Fruit fly (Drosophila melanogaster) Kc167 (cell line): ENCODE measurements around the gene Msp300.

Experiments used
- Myc ChIP-seq: fragments of >200 bp; optimal IDR thresholded peaks from 2 replicates; lab custom pipeline; 2017; ENCODE audit warnings: missing external identifiers
- Sin3A ChIP-seq: fragments of >200 bp; optimal IDR thresholded peaks from 2 replicates; lab custom pipeline; 2018; ENCODE audit warnings: missing external identifiers
- h ChIP-seq: fragments of >200 bp; optimal IDR thresholded peaks from 3 replicates; lab custom pipeline; 2018; ENCODE audit warnings: missing external identifiers
- insv ChIP-seq: fragments of >200 bp; optimal IDR thresholded peaks from 3 replicates; lab custom pipeline; 2018; ENCODE audit warnings: missing external identifiers
- psq ChIP-seq: fragments of >200 bp; optimal IDR thresholded peaks from 2 replicates; lab custom pipeline; 2017; ENCODE audit warnings: missing external identifiers
- ttk ChIP-seq: sonication (Bioruptor generic); optimal IDR thresholded peaks from 2 replicates; lab custom pipeline; 2017; ENCODE audit warnings: missing external identifiers

Gene Msp300

DNA sequence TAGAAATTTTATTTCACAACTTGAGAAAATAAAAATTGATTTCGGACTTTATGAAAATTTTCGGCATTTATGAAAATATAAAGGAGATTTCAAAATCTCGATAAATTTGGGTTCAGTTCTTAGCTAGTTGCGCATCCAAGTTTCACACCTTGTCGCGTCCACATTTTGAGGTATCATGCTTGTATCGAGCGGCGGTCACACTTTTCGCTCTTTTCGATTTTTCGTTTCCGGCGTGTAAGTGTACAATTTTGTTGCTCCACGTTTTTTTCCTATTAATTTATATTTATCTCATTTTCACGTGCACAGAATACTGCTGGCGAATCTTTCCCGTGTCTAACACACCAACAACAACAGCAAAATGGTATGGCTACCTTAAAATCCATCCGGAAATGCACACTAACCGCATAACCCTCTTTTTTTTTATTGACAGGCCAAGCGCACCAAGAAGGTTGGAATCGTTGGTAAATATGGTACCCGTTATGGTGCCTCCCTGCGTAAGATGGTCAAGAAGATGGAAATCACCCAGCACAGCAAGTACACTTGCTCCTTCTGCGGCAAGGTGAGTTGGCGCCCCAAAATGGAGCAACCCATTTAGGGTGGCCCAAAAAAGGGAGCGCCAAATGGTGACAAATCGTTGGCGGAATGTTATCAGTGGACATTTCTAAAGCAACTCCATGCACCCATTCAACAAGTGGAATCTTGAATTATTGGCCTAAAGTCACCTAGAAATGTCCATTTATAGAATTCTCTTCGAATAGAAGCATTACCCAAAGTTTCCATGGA lies 29.7 kb upstream of the Msp300 start, which contains the start of gene RpL37A:
RpL37A (plus strand) TSS at position 161 of the 783 bp plus-strand sequence.
- TF ChIP-seq ttk (no peak), Myc (lab: Kevin White, UChicago) (no peak), psq (lab: Kevin White, UChicago) (no peak), Sin3A (lab: Kevin White, UChicago) (no peak), h (lab: Kevin White, UChicago) (no peak), insv (lab: Kevin White, UChicago) (no peak)

DNA sequence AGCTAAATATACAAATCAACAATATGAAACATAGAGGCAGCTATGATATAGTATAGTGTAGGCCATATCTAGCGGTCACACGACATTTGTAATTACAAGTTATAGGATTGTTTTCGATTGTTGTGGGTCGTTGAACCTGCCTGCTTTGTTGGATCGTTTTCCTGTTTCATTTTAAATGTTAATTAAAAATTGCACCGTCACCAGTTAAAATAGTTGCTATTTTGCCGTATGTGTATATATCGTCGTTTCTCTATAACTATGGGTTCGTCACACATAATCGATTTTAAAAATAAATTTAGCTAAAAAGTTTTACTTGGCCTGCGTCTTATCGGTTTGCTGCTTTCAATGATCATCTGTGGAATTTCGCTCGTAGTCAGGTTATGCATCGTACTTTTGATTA lies 28.3 kb upstream of the Msp300 start:
- TF ChIP-seq h (lab: Kevin White, UChicago) (no peak), Sin3A (lab: Kevin White, UChicago) (no peak), psq (lab: Kevin White, UChicago) (no peak), ttk (no peak), Myc (lab: Kevin White, UChicago) (no peak), insv (lab: Kevin White, UChicago) (no peak)

DNA sequence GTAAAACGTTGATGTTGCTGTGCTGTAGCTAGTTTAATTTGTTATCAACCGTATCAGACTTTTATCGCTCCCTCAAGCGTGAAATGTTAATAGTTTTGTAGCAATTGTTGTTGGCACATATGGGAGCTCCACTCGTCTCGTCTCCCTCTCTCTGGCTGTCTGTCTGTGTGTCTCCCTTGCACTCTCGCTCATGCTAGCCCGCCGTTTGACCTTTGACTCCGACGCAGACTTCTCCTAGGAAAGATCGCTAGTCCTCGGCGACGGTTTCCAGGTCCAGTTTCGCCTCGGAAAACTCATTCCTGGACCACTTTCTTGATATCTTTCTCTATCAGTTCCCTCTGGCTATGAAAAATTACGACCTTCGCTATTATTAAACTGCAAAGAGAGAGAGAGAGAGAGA lies 21.5 kb upstream of the Msp300 start:
- TF ChIP-seq Myc (lab: Kevin White, UChicago) (no peak), h (lab: Kevin White, UChicago) (no peak), psq (lab: Kevin White, UChicago) (no peak), insv (lab: Kevin White, UChicago) (no peak), ttk (no peak), Sin3A (lab: Kevin White, UChicago) (no peak)

DNA sequence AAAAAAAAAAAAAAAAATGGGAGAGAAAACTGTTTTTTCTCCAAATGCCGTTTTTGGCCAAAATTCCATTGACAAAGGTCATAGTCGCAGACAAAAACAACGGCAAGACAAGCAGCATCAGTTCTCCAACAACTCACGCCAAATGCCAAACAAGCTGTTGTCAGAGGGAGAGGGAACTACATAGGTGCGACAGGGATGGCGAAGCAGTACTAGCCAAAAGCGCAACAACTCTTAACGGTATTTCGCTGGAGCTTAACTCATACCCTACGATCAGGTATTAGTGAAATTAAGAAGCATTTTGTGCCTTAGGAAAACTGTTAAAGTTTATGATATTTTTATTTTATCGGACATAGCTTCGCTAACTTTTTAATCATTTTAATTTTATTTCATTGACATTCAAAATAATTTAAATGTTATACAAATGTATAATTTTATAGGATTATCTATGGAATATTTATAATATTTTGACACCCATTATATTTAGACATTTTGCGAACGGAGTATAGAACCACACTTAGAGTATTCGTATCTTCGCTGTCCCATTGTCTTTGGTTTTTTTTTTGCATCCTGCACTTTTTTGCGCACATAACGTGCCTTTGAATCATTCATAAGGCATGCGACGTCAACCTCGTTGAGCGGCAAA lies 20.3 kb upstream of the Msp300 start:
- TF ChIP-seq insv (lab: Kevin White, UChicago) (no peak), Sin3A (lab: Kevin White, UChicago) (no peak), Myc (lab: Kevin White, UChicago) (no peak), psq (lab: Kevin White, UChicago) (no peak), h (lab: Kevin White, UChicago) (no peak), ttk (no peak)

DNA sequence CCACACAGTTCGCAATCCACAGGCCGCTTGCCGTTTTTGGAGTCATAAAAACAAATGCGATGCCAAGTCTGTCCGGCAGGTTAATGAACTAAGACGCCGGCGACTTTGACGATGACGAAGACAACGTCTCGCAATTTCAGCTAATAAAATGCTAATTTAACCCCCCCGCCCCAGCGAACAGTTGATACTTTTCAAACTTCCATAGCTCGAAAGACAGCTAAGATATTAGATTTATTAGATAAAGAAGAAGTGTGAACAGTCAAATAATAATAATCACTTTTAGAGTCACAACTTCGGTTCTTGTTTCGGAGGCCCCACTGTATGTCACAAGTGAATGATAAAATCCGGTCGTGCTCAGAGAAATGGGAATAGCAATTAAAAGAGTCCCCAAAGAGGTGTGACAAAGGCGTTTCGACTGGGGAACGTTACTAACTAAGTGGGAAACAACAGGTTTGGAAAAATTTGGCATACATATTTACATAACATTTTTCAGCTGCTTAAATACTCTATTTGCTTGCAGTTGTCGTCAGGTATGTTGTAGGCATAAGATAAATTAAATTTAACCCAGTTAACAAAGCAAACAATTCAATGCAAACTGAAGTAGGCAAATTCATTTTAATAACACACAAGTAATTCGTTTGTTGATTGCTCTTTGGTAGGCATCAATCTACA lies 16.0 kb upstream of the Msp300 start:
- TF ChIP-seq ttk (no peak), h (lab: Kevin White, UChicago) (no peak), psq (lab: Kevin White, UChicago) (no peak), Myc (lab: Kevin White, UChicago) (no peak), Sin3A (lab: Kevin White, UChicago) (no peak), insv (lab: Kevin White, UChicago) (no peak)

DNA sequence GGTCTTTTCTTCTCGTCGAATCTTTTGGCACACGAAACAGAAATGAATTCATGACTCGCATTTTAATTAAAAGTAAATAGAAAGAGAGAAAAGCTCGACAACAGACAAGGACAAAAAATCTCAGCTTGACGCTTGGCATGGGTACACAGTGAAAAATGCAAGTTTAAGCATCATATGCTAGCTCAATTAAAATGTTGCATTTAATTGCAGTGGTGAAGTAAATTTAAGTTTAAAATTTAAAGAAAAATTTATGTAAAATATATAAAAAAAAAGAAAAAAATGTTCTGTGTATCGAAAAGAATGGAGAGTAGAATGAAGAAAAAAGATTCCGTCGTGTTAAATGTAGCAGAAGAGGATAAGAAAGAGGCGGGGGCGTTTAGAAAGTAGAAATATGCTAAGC lies 15.1 kb upstream of the Msp300 start:
- no peak for TF ChIP-seq insv (lab: Kevin White, UChicago)
- no peak for TF ChIP-seq psq (lab: Kevin White, UChicago)
- no peak for TF ChIP-seq h (lab: Kevin White, UChicago)

DNA sequence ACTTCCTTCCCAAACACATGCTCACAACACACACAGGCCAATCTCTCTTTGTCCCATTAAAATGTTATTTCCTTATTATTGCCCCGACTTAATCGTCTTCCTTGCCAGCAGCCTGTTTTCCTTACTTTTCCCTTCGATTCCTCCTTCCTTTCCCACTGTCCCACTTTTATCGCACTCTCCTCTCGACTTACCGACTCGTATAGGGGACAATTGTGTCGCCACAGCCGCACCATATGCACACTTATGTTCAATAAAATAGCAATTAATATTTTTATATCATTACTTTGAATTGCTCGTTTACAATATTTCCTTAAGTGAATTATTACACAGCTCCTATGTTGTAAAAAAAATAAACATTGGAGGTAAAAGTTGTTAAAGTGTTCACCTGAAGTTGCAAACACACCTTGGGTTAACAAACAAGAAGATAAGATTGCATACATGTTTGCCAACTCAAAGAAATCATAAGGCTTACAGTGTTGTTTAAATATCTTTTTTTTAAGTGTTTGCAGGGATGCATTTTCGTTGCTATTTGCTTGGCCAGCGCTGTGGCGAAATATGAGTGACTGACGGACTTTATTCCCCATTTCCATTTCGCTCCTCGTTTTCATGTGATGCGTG lies 13.7 kb upstream of the Msp300 start:
- TF ChIP-seq insv (lab: Kevin White, UChicago) (no peak), ttk (no peak), h (lab: Kevin White, UChicago) (no peak), psq (lab: Kevin White, UChicago) (no peak), Myc (lab: Kevin White, UChicago) (no peak), Sin3A (lab: Kevin White, UChicago) (no peak)

DNA sequence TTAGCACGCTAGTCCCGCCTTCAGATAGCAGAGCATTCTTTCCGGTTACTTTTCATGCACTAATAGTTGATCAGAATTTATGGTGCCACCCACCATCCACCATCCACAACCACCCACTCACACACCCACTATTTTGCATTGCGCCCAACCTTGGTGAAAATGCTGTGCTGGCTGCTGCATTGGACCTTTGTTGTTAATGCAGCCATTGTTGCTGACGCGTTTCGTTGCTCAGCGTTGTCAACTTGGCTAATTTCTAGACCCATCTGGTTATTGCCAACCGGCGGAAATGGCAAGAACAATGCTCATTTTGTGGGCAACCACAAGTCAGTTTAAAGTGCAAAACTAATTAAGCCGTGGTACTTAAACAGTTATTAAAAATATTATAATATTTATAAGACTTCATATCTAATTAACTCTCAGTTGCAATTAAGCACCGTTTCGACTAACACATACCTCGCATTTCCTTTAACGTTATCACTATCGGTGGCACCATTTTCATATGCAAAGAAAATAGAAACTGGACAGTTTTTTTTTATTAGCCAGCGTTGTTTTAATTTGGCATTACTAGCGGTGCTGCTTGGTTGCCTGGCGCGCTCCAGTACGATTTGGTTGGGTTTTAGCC lies 11.9 kb upstream of the Msp300 start:
- TF ChIP-seq Myc (lab: Kevin White, UChicago) (no peak), h (lab: Kevin White, UChicago) (no peak)

DNA sequence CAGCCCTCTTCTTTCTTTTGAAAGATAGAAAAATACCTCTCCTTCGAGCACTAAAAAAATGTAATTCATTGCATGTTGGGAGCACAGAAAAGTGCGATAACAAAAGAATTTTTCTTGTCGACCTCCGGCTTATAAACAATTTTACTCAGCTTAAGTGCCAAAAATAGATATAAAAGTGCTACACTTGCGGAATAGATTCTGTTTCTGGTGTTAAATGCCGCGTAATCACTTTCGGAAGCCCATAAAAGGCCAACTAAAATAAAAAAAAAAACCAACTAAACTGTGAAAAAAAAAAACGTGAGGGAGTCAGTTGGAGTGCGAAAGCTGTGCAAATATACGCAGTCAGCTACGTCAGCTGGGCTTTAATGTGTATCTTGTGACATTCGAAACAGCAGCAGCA lies 11.0 kb upstream of the Msp300 start:
- TF ChIP-seq h (lab: Kevin White, UChicago) (no peak), psq (lab: Kevin White, UChicago) (no peak), Sin3A (lab: Kevin White, UChicago) (no peak), Myc (lab: Kevin White, UChicago) (no peak), insv (lab: Kevin White, UChicago) (no peak), ttk (no peak)

DNA sequence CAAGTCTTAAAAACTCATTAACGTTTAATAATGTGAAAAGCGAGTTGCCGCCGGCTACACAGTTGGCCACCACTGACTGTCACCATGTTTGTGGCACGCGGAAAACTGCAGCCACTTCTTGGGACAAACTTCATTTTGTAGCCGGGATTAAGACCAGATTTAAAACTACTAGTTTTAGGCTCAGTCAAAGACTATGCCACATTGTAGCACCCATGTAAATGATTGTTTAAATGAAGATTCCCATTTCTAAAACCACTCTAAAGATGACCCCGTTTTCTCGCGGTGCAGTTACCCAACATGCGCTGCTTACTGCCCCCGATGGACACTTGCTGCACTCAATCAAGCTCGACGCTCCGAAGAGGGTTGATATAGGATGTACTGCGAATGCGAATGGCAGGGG lies 10.3 kb upstream of the Msp300 start:
- TF ChIP-seq Sin3A (lab: Kevin White, UChicago) (no peak), psq (lab: Kevin White, UChicago) (no peak), h (lab: Kevin White, UChicago) (no peak), insv (lab: Kevin White, UChicago) (no peak), ttk (no peak), Myc (lab: Kevin White, UChicago) (no peak)

DNA sequence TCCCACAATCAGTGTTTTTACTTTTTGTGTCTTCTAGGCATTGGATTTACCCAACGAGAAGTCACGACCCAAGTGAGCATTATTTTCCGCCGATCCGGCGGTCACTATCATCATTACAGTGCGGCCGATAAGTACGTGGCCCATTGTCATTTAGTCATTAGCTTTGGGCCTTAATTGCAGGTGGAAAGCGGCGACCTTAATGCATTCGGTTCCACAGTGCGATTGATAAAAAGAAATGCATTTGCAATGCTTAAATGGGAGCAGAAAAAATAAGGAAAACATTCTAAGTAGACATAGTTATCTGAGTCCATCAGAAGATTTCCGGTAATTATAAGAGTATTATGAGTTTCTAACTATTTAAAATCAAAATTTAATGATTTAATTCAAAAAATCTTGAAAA lies 8.5 kb upstream of the Msp300 start:
- TF ChIP-seq ttk (no peak), insv (lab: Kevin White, UChicago) (no peak), Sin3A (lab: Kevin White, UChicago) (no peak), psq (lab: Kevin White, UChicago) (no peak), h (lab: Kevin White, UChicago) (no peak), Myc (lab: Kevin White, UChicago) (no peak)
